Fruit fly (Drosophila melanogaster) whole organism, wandering third instar larva: ENCODE results near the gene Cnep1r2.

Source experiments
- Abd-B ChIP-seq: fragments of >200 bp; optimal IDR thresholded peaks from 2 replicates; lab custom pipeline; 2017; ENCODE audit warnings: missing biosample characterization, missing genetic modification characterization
- CG32264 ChIP-seq: fragments of 200-800 bp; sonication (Bioruptor generic); optimal IDR thresholded peaks from 2 replicates; lab custom pipeline; 2016; ENCODE audit warnings: missing biosample characterization, missing genetic modification characterization
- CG9705 ChIP-seq: fragments of 200-800 bp; sonication (Bioruptor generic); optimal IDR thresholded peaks from 2 replicates; lab custom pipeline; 2018; ENCODE audit warnings: missing biosample characterization, mild to moderate bottlenecking, missing genetic modification characterization
- CrebA ChIP-seq: fragments of 200-800 bp; sonication (Bioruptor generic); optimal IDR thresholded peaks from 2 replicates; lab custom pipeline; 2016; ENCODE audit warnings: missing biosample characterization, mild to moderate bottlenecking, missing genetic modification characterization, borderline replicate concordance
- Dfd ChIP-seq: fragments of >200 bp; optimal IDR thresholded peaks from 2 replicates; lab custom pipeline; 2017; ENCODE audit warnings: missing biosample characterization, missing genetic modification characterization
- Dif ChIP-seq: fragments of 200-275, 200-300 bp; sonication (Bioruptor generic); optimal IDR thresholded peaks from 2 replicates; lab custom pipeline; 2018; ENCODE audit warnings: missing biosample characterization, missing genetic modification characterization; ENCODE audit not compliant: partially characterized antibody
- Hnf4 ChIP-seq: fragments of 200-800 bp; sonication (Bioruptor generic); optimal IDR thresholded peaks from 2 replicates; lab custom pipeline; 2016; ENCODE audit warnings: missing biosample characterization, mild to moderate bottlenecking, missing genetic modification characterization
- Hr78 ChIP-seq: fragments of >200 bp; optimal IDR thresholded peaks from 2 replicates; lab custom pipeline; 2017; ENCODE audit warnings: missing biosample characterization, missing genetic modification characterization
- Hr83 ChIP-seq: fragments of 200-300 bp; sonication (Bioruptor generic); optimal IDR thresholded peaks from 2 replicates; lab custom pipeline; 2016; ENCODE audit warnings: missing biosample characterization, mild to moderate bottlenecking, missing genetic modification characterization, moderate library complexity; ENCODE audit not compliant: poor library complexity, severe bottlenecking
- Jra ChIP-seq: sonication (Bioruptor generic); optimal IDR thresholded peaks from 2 replicates; lab custom pipeline; 2016; ENCODE audit warnings: missing biosample characterization, missing genetic modification characterization
- Mio ChIP-seq: sonication (Bioruptor generic); optimal IDR thresholded peaks from 2 replicates; lab custom pipeline; 2016; ENCODE audit warnings: missing biosample characterization, missing genetic modification characterization
- N ChIP-seq: fragments of >200 bp; optimal IDR thresholded peaks from 2 replicates; lab custom pipeline; 2018; ENCODE audit warnings: missing biosample characterization, missing external identifiers, missing genetic modification characterization
- OdsH ChIP-seq: fragments of 200-800 bp; sonication (Bioruptor generic); optimal IDR thresholded peaks from 2 replicates; lab custom pipeline; 2016; ENCODE audit warnings: missing biosample characterization, mild to moderate bottlenecking, missing genetic modification characterization
- Rel ChIP-seq, 2 experiments: fragments of 200-800 bp; sonication (Bioruptor generic) in 1 of 2; optimal IDR thresholded peaks; 2 replicates in 1 of 2; 3 replicates in 1 of 2; lab custom pipeline; 2016 to 2019; ENCODE audit warnings: mild to moderate bottlenecking in 2 of 2, missing biosample characterization in 2 of 2, missing genetic modification characterization in 2 of 2, moderate library complexity in 1 of 2
- Sp1 ChIP-seq: fragments of 200-800 bp; sonication (Bioruptor generic); optimal IDR thresholded peaks from 3 replicates; lab custom pipeline; 2019; ENCODE audit warnings: missing biosample characterization, mild to moderate bottlenecking, missing genetic modification characterization, moderate library complexity
- Vsx2 ChIP-seq: fragments of 200-300, 225-300 bp; sonication (Bioruptor generic); optimal IDR thresholded peaks from 2 replicates; lab custom pipeline; 2018; ENCODE audit warnings: missing biosample characterization, missing genetic modification characterization; ENCODE audit not compliant: partially characterized antibody
- brk ChIP-seq: fragments of 200-800 bp; sonication (Bioruptor generic); optimal IDR thresholded peaks from 2 replicates; lab custom pipeline; 2016; ENCODE audit warnings: missing biosample characterization, mild to moderate bottlenecking, missing genetic modification characterization
- dl ChIP-seq, 2 experiments: fragments of 175-275, 200-275 bp in 1 of 2; fragments of 200-275 bp in 1 of 2; sonication (Bioruptor generic); optimal IDR thresholded peaks; lab custom pipeline; 2018; ENCODE audit warnings: mild to moderate bottlenecking in 2 of 2, missing biosample characterization in 2 of 2, missing genetic modification characterization in 2 of 2, moderate library complexity in 2 of 2; ENCODE audit not compliant: partially characterized antibody in 2 of 2, insufficient read depth in 1 of 2
- ey ChIP-seq: fragments of 200-800 bp; sonication (Bioruptor generic); optimal IDR thresholded peaks from 2 replicates; lab custom pipeline; 2016; ENCODE audit warnings: missing biosample characterization, missing genetic modification characterization
- foxo ChIP-seq, 2 experiments: fragments of 200-800 bp; sonication (Bioruptor generic); optimal IDR thresholded peaks; 2 replicates in 1 of 2; 3 replicates in 1 of 2; lab custom pipeline; 2016 to 2017; ENCODE audit warnings: missing biosample characterization in 2 of 2, missing genetic modification characterization in 2 of 2
- fru ChIP-seq: fragments of 200-800 bp; sonication (Bioruptor generic); optimal IDR thresholded peaks from 3 replicates; lab custom pipeline; 2016; ENCODE audit warnings: missing biosample characterization, mild to moderate bottlenecking, missing genetic modification characterization
- h ChIP-seq: fragments of 200-800 bp; sonication (Bioruptor generic); optimal IDR thresholded peaks from 3 replicates; lab custom pipeline; 2016; ENCODE audit warnings: missing biosample characterization, mild to moderate bottlenecking, missing genetic modification characterization
- jim ChIP-seq: fragments of 175-275, 200-325 bp; sonication (Bioruptor generic); optimal IDR thresholded peaks from 2 replicates; lab custom pipeline; 2016; ENCODE audit warnings: missing biosample characterization, mild to moderate bottlenecking, missing genetic modification characterization
- lola ChIP-seq: fragments of >200 bp; optimal IDR thresholded peaks from 2 replicates; lab custom pipeline; 2017; ENCODE audit warnings: missing biosample characterization, missing genetic modification characterization
- psq ChIP-seq: fragments of 200-800 bp; sonication (Bioruptor generic); optimal IDR thresholded peaks from 3 replicates; lab custom pipeline; 2017; ENCODE audit warnings: missing biosample characterization, mild to moderate bottlenecking, missing genetic modification characterization, moderate library complexity
- rgr ChIP-seq: fragments of 200-800 bp; sonication (Bioruptor generic); optimal IDR thresholded peaks from 3 replicates; lab custom pipeline; 2016; ENCODE audit warnings: missing biosample characterization, mild to moderate bottlenecking, missing genetic modification characterization
- sage ChIP-seq: fragments of 200-800 bp; sonication (Bioruptor generic); optimal IDR thresholded peaks from 2 replicates; lab custom pipeline; 2016; ENCODE audit warnings: missing biosample characterization, mild to moderate bottlenecking, missing genetic modification characterization
- sv ChIP-seq: fragments of 200-800 bp; sonication (Bioruptor generic); optimal IDR thresholded peaks from 3 replicates; lab custom pipeline; 2016; ENCODE audit warnings: missing biosample characterization, missing genetic modification characterization
- usp ChIP-seq: fragments of >200 bp; optimal IDR thresholded peaks from 2 replicates; lab custom pipeline; 2017; ENCODE audit warnings: missing biosample characterization, missing genetic modification characterization

Cnep1r2 gene

dm6 chr3L:10625499-10625898 is 12.4 kb upstream of the Cnep1r2 start, which contains the start of gene CG43127:
Gene CG43127 (minus strand): TSS chr3L:10625599.
- no peak for TF ChIP-seq dl (GFP tag; optimal IDR thresholded peaks at IDR 0.05; lab: Kevin White, UChicago; ENCODE audit: insufficient read depth in 1 of 2, partially characterized antibody in 2 of 2)
- TF ChIP-seq lola (GFP tag; lab: Kevin White, UChicago), result no peak
- TF ChIP-seq Jra, result no peak
- no peak for TF ChIP-seq Abd-B (GFP tag; lab: Kevin White, UChicago)
- TF ChIP-seq N, result no peak
- TF ChIP-seq CG32264 (GFP tag; lab: Kevin White, UChicago), result no peak
- TF ChIP-seq CrebA (GFP tag; lab: Kevin White, UChicago), result no peak
- no peak for TF ChIP-seq sage (GFP tag; lab: Kevin White, UChicago)
- no peak for TF ChIP-seq CG9705
- no peak for TF ChIP-seq Dif (GFP tag; lab: Kevin White, UChicago)
- TF ChIP-seq usp (GFP tag; lab: Kevin White, UChicago), result no peak
- TF ChIP-seq jim (GFP tag; lab: Kevin White, UChicago), result no peak
- TF ChIP-seq fru (GFP tag; lab: Kevin White, UChicago), result no peak
- TF ChIP-seq h, result no peak

dm6 chr3L:10626199-10626598 is 11.7 kb upstream of the Cnep1r2 start, which contains the start of gene CG34238:
Gene CG34238 (plus strand): TSS chr3L:10626499.
- TF ChIP-seq CG32264 (GFP tag; lab: Kevin White, UChicago), result no peak
- no peak for TF ChIP-seq rgr (GFP tag; lab: Kevin White, UChicago)
- TF ChIP-seq Hr83, result no peak
- TF ChIP-seq sage (GFP tag; lab: Kevin White, UChicago), result no peak
- no peak for TF ChIP-seq psq (GFP tag; lab: Kevin White, UChicago)
- TF ChIP-seq h, result no peak
- TF ChIP-seq Abd-B (GFP tag; lab: Kevin White, UChicago), result no peak
- TF ChIP-seq foxo (GFP tag; optimal IDR thresholded peaks at IDR 0.05; lab: Kevin White, UChicago), result no peak
- no peak for TF ChIP-seq Dfd (GFP tag; lab: Kevin White, UChicago)
- no peak for TF ChIP-seq usp (GFP tag; lab: Kevin White, UChicago)
- TF ChIP-seq OdsH (GFP tag; lab: Kevin White, UChicago), result no peak
- TF ChIP-seq Vsx2 (GFP tag; lab: Kevin White, UChicago), result no peak
- TF ChIP-seq Mio (GFP tag; lab: Kevin White, UChicago), result no peak
- TF ChIP-seq jim (GFP tag; lab: Kevin White, UChicago), result no peak
- no peak for TF ChIP-seq Hnf4

dm6 chr3L:10628384-10628783 is 9.6 kb upstream of the Cnep1r2 start, which contains the start of gene CG14151:
Gene CG14151 (minus strand): TSS chr3L:10628484.
- no peak for TF ChIP-seq rgr (GFP tag; lab: Kevin White, UChicago)
- no peak for TF ChIP-seq ey (GFP tag; lab: Kevin White, UChicago)
- no peak for TF ChIP-seq sage (GFP tag; lab: Kevin White, UChicago)
- TF ChIP-seq lola (GFP tag; lab: Kevin White, UChicago), result no peak
- no peak for TF ChIP-seq N
- no peak for TF ChIP-seq Abd-B (GFP tag; lab: Kevin White, UChicago)
- TF ChIP-seq CG9705, result no peak
- no peak for TF ChIP-seq psq (GFP tag; lab: Kevin White, UChicago)
- TF ChIP-seq Mio (GFP tag; lab: Kevin White, UChicago), result no peak
- TF ChIP-seq Jra, result no peak
- no peak for TF ChIP-seq dl (GFP tag; optimal IDR thresholded peaks at IDR 0.05; lab: Kevin White, UChicago; ENCODE audit: insufficient read depth in 1 of 2, partially characterized antibody in 2 of 2)
- no peak for TF ChIP-seq Sp1 (GFP tag; lab: Kevin White, UChicago)

dm6 chr3L:10629969-10630368 is 8.0 kb upstream of the Cnep1r2 start, which contains the start of gene CG42536:
Gene CG42536 (minus strand): TSS chr3L:10630069.
- TF ChIP-seq h (no peak), brk (GFP tag; lab: Kevin White, UChicago) (no peak), Hr83 (no peak), Hr78 (GFP tag; lab: Kevin White, UChicago) (no peak), rgr (GFP tag; lab: Kevin White, UChicago) (no peak), N (no peak), sv (GFP tag; lab: Kevin White, UChicago) (no peak), sage (GFP tag; lab: Kevin White, UChicago) (no peak), Rel (GFP tag; optimal IDR thresholded peaks at IDR 0.05; lab: Kevin White, UChicago) (no peak), Rel (tag; optimal IDR thresholded peaks at IDR 0.05; lab: Kevin White, UChicago) (no peak), OdsH (GFP tag; lab: Kevin White, UChicago) (no peak), Hnf4 (no peak), psq (GFP tag; lab: Kevin White, UChicago) (no peak), usp (GFP tag; lab: Kevin White, UChicago) (no peak)
